Fruit fly (Drosophila melanogaster) whole organism, embryonic: Measurements from ENCODE around the gene CG7120.

Experiments used
- Asciz ChIP-seq: fragments of 200-800 bp; sonication (Bioruptor generic); optimal IDR thresholded peaks from 2 replicates; lab custom pipeline; 2017; ENCODE audit warnings: missing biosample characterization, mild to moderate bottlenecking, missing genetic modification characterization, missing genetic modification reagents
- Atf-2 ChIP-seq: fragments of 200-800 bp; sonication (Bioruptor generic); optimal IDR thresholded peaks from 2 replicates; lab custom pipeline; 2016; ENCODE audit warnings: missing biosample characterization, missing genetic modification characterization
- B-H2 ChIP-seq: fragments of 200-800 bp; sonication (Bioruptor generic); optimal IDR thresholded peaks from 2 replicates; lab custom pipeline; 2018; ENCODE audit warnings: missing biosample characterization, mild to moderate bottlenecking, missing genetic modification characterization
- CG10462 ChIP-seq: fragments of 200-800 bp; sonication (Bioruptor generic); optimal IDR thresholded peaks from 2 replicates; lab custom pipeline; 2016; ENCODE audit warnings: missing biosample characterization, missing genetic modification characterization
- CG10654 ChIP-seq: fragments of 200-800 bp; sonication (Bioruptor generic); optimal IDR thresholded peaks from 2 replicates; lab custom pipeline; 2016; ENCODE audit warnings: missing biosample characterization, missing genetic modification characterization
- CG12104 ChIP-seq: fragments of 200-800 bp; sonication (Bioruptor generic); optimal IDR thresholded peaks from 3 replicates; lab custom pipeline; 2016; ENCODE audit warnings: missing biosample characterization, missing genetic modification characterization
- CG13296 ChIP-seq: fragments of 200-800 bp; sonication (Bioruptor generic); optimal IDR thresholded peaks from 3 replicates; lab custom pipeline; 2018; ENCODE audit warnings: missing biosample characterization, mild to moderate bottlenecking, missing genetic modification characterization
- CG14050 ChIP-seq: fragments of 200-800 bp; sonication (Bioruptor generic); IDR thresholded peaks from 3 replicates; pipeline ENCODE4 v1.3.6; 2022; ENCODE audit warnings: missing biosample characterization, missing genetic modification characterization
- CG14667 ChIP-seq: fragments of 200-800 bp; sonication (Bioruptor generic); IDR thresholded peaks from 2 replicates; pipeline ENCODE4 v1.3.6; 2022; ENCODE audit warnings: missing biosample characterization, missing genetic modification characterization
- CG14710 ChIP-seq: fragments of 200-800 bp; sonication (Bioruptor generic); optimal IDR thresholded peaks from 3 replicates; lab custom pipeline; 2019; ENCODE audit warnings: missing biosample characterization, mild to moderate bottlenecking, missing genetic modification characterization, moderate library complexity
- CG14965 ChIP-seq: fragments of 200-800 bp; sonication (Bioruptor generic); optimal IDR thresholded peaks from 2 replicates; lab custom pipeline; 2016; ENCODE audit warnings: missing biosample characterization, missing genetic modification characterization, borderline replicate concordance
- CG1529 ChIP-seq: fragments of 200-800 bp; sonication (Bioruptor generic); optimal IDR thresholded peaks from 3 replicates; lab custom pipeline; 2018; ENCODE audit warnings: missing biosample characterization, missing genetic modification characterization
- CG15514 ChIP-seq: fragments of 200-800 bp; sonication (Bioruptor generic); optimal IDR thresholded peaks from 3 replicates; lab custom pipeline; 2017; ENCODE audit warnings: missing biosample characterization, missing genetic modification characterization, mild to moderate bottlenecking, moderate library complexity, missing genetic modification reagents
- CG16813 ChIP-seq: fragments of 200-800 bp; sonication (Bioruptor generic); IDR thresholded peaks from 3 replicates; pipeline ENCODE4 v1.3.6; 2022; ENCODE audit warnings: missing biosample characterization, missing genetic modification characterization; ENCODE audit not compliant: partially characterized antibody
- CG17186 ChIP-seq: fragments of 200-800 bp; sonication (Bioruptor generic); optimal IDR thresholded peaks from 3 replicates; lab custom pipeline; 2017; ENCODE audit warnings: missing biosample characterization, missing genetic modification reagents, missing genetic modification characterization
- CG17568 ChIP-seq: fragments of 200-800 bp; sonication (Bioruptor generic); optimal IDR thresholded peaks from 2 replicates; lab custom pipeline; 2018; ENCODE audit warnings: missing biosample characterization, mild to moderate bottlenecking, missing genetic modification characterization, moderate library complexity
- CG2129 ChIP-seq: fragments of 200-800 bp; sonication (Bioruptor generic); IDR thresholded peaks from 2 replicates; pipeline ENCODE4 v1.3.6; 2022; ENCODE audit warnings: missing biosample characterization, missing genetic modification characterization; ENCODE audit not compliant: partially characterized antibody
- CG33557 ChIP-seq: fragments of 200-800 bp; sonication (Bioruptor generic); optimal IDR thresholded peaks from 2 replicates; lab custom pipeline; 2019; ENCODE audit warnings: missing biosample characterization, mild to moderate bottlenecking, missing genetic modification characterization, moderate library complexity
- CG4360 ChIP-seq: fragments of 200-800 bp; sonication (Bioruptor generic); IDR thresholded peaks from 2 replicates; pipeline ENCODE4 v1.3.6; 2022; ENCODE audit warnings: missing biosample characterization, missing genetic modification characterization
- CG4404 ChIP-seq: fragments of 200-800 bp; sonication (Bioruptor generic); IDR thresholded peaks from 2 replicates; pipeline ENCODE4 v1.3.6; 2022; ENCODE audit warnings: missing biosample characterization, missing genetic modification characterization
- CG6254 ChIP-seq: fragments of 200-800 bp; sonication (Bioruptor generic); optimal IDR thresholded peaks from 3 replicates; lab custom pipeline; 2017; ENCODE audit warnings: mild to moderate bottlenecking, missing biosample characterization, missing genetic modification reagents, missing genetic modification characterization
- CG8089 ChIP-seq: fragments of 200-800 bp; sonication (Bioruptor generic); optimal IDR thresholded peaks from 3 replicates; lab custom pipeline; 2016; ENCODE audit warnings: missing biosample characterization, missing genetic modification characterization
- CG8290 ChIP-seq, 3 experiments: fragments of 200-800 bp; sonication (Bioruptor generic); optimal IDR thresholded peaks; 2 replicates each; lab custom pipeline; 2016 to 2019; ENCODE audit warnings: missing biosample characterization in 3 of 3, missing genetic modification characterization in 3 of 3, mild to moderate bottlenecking in 2 of 3, moderate library complexity in 1 of 3
- CG8924 ChIP-seq: fragments of 200-800 bp; optimal IDR thresholded peaks from 3 replicates; lab custom pipeline; 2019; ENCODE audit warnings: missing biosample characterization, mild to moderate bottlenecking, missing genetic modification characterization, moderate library complexity
- CoRest ChIP-seq: fragments of 200-800 bp; sonication (Bioruptor generic); optimal IDR thresholded peaks from 3 replicates; lab custom pipeline; 2018; ENCODE audit warnings: missing biosample characterization, mild to moderate bottlenecking, missing genetic modification characterization, moderate library complexity
- Dbx ChIP-seq: fragments of 200-800 bp; sonication (Bioruptor generic); IDR thresholded peaks from 3 replicates; pipeline ENCODE4 v1.3.6; 2022; ENCODE audit warnings: missing biosample characterization, missing genetic modification characterization
- Dll ChIP-seq: fragments of 200-800 bp; sonication (Bioruptor generic); IDR thresholded peaks from 4 replicates; pipeline ENCODE4 v1.3.6; 2022; ENCODE audit warnings: missing biosample characterization, missing genetic modification characterization; ENCODE audit not compliant: partially characterized antibody
- Lhr ChIP-seq: fragments of 200-800 bp; sonication (Bioruptor generic); optimal IDR thresholded peaks from 3 replicates; lab custom pipeline; 2017; ENCODE audit warnings: mild to moderate bottlenecking, missing biosample characterization, missing genetic modification reagents, missing genetic modification characterization
- MTF-1 ChIP-seq: fragments of 200-800 bp; sonication (Bioruptor generic); optimal IDR thresholded peaks from 2 replicates; lab custom pipeline; 2018; ENCODE audit warnings: missing biosample characterization, mild to moderate bottlenecking, missing genetic modification characterization, borderline replicate concordance
- Nf-YB ChIP-seq: fragments of 200-800 bp; sonication (Bioruptor generic); optimal IDR thresholded peaks from 3 replicates; lab custom pipeline; 2019; ENCODE audit warnings: missing biosample characterization, mild to moderate bottlenecking, missing genetic modification characterization, moderate library complexity
- Oaz ChIP-seq: fragments of 200-800 bp; sonication (Bioruptor generic); IDR thresholded peaks from 2 replicates; pipeline ENCODE4 v1.3.6; 2022; ENCODE audit warnings: missing biosample characterization, missing genetic modification characterization
- PHDP ChIP-seq: fragments of 200-800 bp; sonication (Bioruptor generic); optimal IDR thresholded peaks from 3 replicates; lab custom pipeline; 2018; ENCODE audit warnings: missing biosample characterization, mild to moderate bottlenecking, missing genetic modification characterization, moderate library complexity
- amos ChIP-seq: fragments of 200-800 bp; sonication (Bioruptor generic); IDR thresholded peaks from 2 replicates; pipeline ENCODE4 v1.3.6; 2022; ENCODE audit warnings: missing biosample characterization, missing genetic modification characterization; ENCODE audit not compliant: partially characterized antibody
- cas ChIP-seq: fragments of 200-800 bp; sonication (Bioruptor generic); IDR thresholded peaks from 2 replicates; pipeline ENCODE4 v1.3.6; 2022; ENCODE audit warnings: missing biosample characterization, missing genetic modification characterization
- dan ChIP-seq: fragments of 200-800 bp; sonication (Bioruptor generic); IDR thresholded peaks from 2 replicates; pipeline ENCODE4 v1.3.6; 2022; ENCODE audit warnings: missing biosample characterization, missing genetic modification characterization
- dysf ChIP-seq: fragments of 200-800 bp; sonication (Bioruptor generic); IDR thresholded peaks from 3 replicates; pipeline ENCODE4 v1.3.6; 2022; ENCODE audit warnings: missing biosample characterization, missing genetic modification characterization
- ewg ChIP-seq: fragments of 200-800 bp; sonication (Bioruptor generic); optimal IDR thresholded peaks from 3 replicates; lab custom pipeline; 2017; ENCODE audit warnings: mild to moderate bottlenecking, missing biosample characterization, missing genetic modification reagents, missing genetic modification characterization
- ftz-f1 ChIP-seq: fragments of 200-800 bp; sonication (Bioruptor generic); optimal IDR thresholded peaks from 2 replicates; lab custom pipeline; 2016; ENCODE audit warnings: missing biosample characterization, missing genetic modification characterization
- gro ChIP-seq: fragments of 200-800 bp; sonication (Bioruptor generic); optimal IDR thresholded peaks from 2 replicates; lab custom pipeline; 2016; ENCODE audit warnings: missing biosample characterization, missing genetic modification characterization
- inv ChIP-seq: fragments of 200-800 bp; sonication (Bioruptor generic); IDR thresholded peaks from 2 replicates; pipeline ENCODE4 v1.3.6; 2022; ENCODE audit warnings: missing biosample characterization, missing genetic modification characterization; ENCODE audit not compliant: partially characterized antibody
- jumu ChIP-seq: fragments of 200-800 bp; sonication (Bioruptor generic); optimal IDR thresholded peaks from 3 replicates; lab custom pipeline; 2016; ENCODE audit warnings: missing biosample characterization, missing genetic modification characterization
- lmd ChIP-seq: fragments of 200-800 bp; sonication (Bioruptor generic); IDR thresholded peaks from 2 replicates; pipeline ENCODE4 v1.3.6; 2022; ENCODE audit warnings: missing biosample characterization, missing genetic modification characterization
- mirr ChIP-seq: fragments of 200-800 bp; sonication (Bioruptor generic); optimal IDR thresholded peaks from 3 replicates; lab custom pipeline; 2018; ENCODE audit warnings: missing biosample characterization, mild to moderate bottlenecking, missing genetic modification characterization
- odd ChIP-seq: fragments of 200-800 bp; sonication (Bioruptor generic); optimal IDR thresholded peaks from 2 replicates; lab custom pipeline; 2017; ENCODE audit warnings: missing biosample characterization, mild to moderate bottlenecking, missing genetic modification characterization
- onecut ChIP-seq: fragments of 200-800 bp; sonication (Bioruptor generic); IDR thresholded peaks from 2 replicates; pipeline ENCODE4 v1.3.6; 2022; ENCODE audit warnings: missing biosample characterization, missing genetic modification characterization
- pros ChIP-seq: fragments of 200-800 bp; sonication (Bioruptor generic); optimal IDR thresholded peaks from 3 replicates; lab custom pipeline; 2019; ENCODE audit warnings: missing biosample characterization, mild to moderate bottlenecking, missing genetic modification characterization, moderate library complexity
- salm ChIP-seq: fragments of 200-800 bp; sonication (Bioruptor generic); optimal IDR thresholded peaks from 2 replicates; lab custom pipeline; 2018; ENCODE audit warnings: missing biosample characterization, mild to moderate bottlenecking, missing genetic modification characterization
- sug ChIP-seq: fragments of 200-800 bp; optimal IDR thresholded peaks from 2 replicates; lab custom pipeline; 2019; ENCODE audit warnings: missing biosample characterization, mild to moderate bottlenecking, missing genetic modification characterization, moderate library complexity
- wor ChIP-seq: fragments of 200-800 bp; sonication (Bioruptor generic); IDR thresholded peaks from 2 replicates; pipeline ENCODE4 v1.3.6; 2022; ENCODE audit warnings: missing biosample characterization, missing genetic modification characterization

Gene CG7120

DNA sequence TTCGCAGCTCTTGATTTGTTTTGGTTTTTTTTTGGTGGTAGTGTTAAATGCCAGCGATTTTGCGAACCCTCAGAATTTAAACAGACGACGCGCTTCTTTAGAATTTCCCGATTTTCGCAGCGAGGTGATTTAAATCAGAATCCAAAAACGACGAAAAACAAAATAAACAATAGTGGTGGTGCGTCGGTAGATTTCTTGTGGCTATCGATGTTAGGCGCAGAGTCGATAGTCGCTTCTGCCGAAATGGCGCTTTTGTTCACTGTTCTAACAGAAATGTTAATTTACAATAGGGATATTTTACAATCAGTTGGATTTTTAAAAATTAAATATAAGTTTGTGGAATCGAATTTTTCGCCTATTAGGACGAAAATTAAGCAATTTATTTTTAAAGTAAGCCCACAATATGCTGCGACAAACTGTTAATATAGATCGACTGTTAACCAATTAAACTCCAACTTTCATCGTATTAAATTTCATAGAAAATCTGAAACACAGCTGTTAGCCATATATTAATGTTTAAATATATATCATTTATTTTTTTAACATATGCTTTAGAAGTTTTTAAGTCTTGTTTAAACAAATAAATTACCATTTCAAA, 53.5 kb downstream of the CG7120 start, which contains the start of gene CG6983 (continued):
- peak; percentile 8 for TF ChIP-seq ewg (GFP tag; lab: Kevin White, UChicago)
- TF ChIP-seq sug (tag; lab: Kevin White, UChicago), result peak; percentile 16
- TF ChIP-seq CG12104, result no peak
- no peak for TF ChIP-seq Asciz (GFP tag; lab: Kevin White, UChicago)
- TF ChIP-seq dysf (GFP tag; lab: Robert Waterston, UW), result no peak
- no peak for TF ChIP-seq gro (GFP tag; lab: Kevin White, UChicago)
- TF ChIP-seq MTF-1, result no peak
- no peak for TF ChIP-seq CG6254 (GFP tag; lab: Kevin White, UChicago)
- TF ChIP-seq CG17186 (GFP tag; lab: Kevin White, UChicago), result peak; percentile 60
- no peak for TF ChIP-seq mirr
- no peak for TF ChIP-seq CG4360 (GFP tag; lab: Robert Waterston, UW)
- TF ChIP-seq CG14050 (GFP tag; lab: Robert Waterston, UW), result no peak
- TF ChIP-seq CG13296 (GFP tag; lab: Kevin White, UChicago), result peak; percentile 15
- TF ChIP-seq CG10654 (GFP tag; lab: Kevin White, UChicago), result no peak
- no peak for TF ChIP-seq CG14710
- TF ChIP-seq CG8089 (GFP tag; lab: Kevin White, UChicago), result no peak
- TF ChIP-seq onecut, result no peak
- TF ChIP-seq odd (GFP tag; lab: Kevin White, UChicago), result no peak
- peak; percentile 75; the same call in 2 of the 3 replicates for TF ChIP-seq CG16813 (GFP tag; lab: Robert Waterston, UW)
- peak; percentile 79 for TF ChIP-seq Dll (GFP tag; lab: Robert Waterston, UW)
- TF ChIP-seq pros (GFP tag; lab: Kevin White, UChicago), result no peak
- TF ChIP-seq CG10462 (GFP tag; lab: Kevin White, UChicago), result no peak
- no peak for TF ChIP-seq Oaz (GFP tag; lab: Robert Waterston, UW)
- peak; percentile 76 for TF ChIP-seq inv (GFP tag; lab: Robert Waterston, UW)
- TF ChIP-seq CG1529, result no peak
- TF ChIP-seq jumu (GFP tag; lab: Kevin White, UChicago), result no peak
- TF ChIP-seq Dbx (GFP tag; lab: Robert Waterston, UW), result no peak
- TF ChIP-seq CoRest (tag; lab: Kevin White, UChicago), result no peak
- no peak for TF ChIP-seq lmd (GFP tag; lab: Robert Waterston, UW)
- peak; percentile 9; the same call in 1 of the 2 replicates for TF ChIP-seq cas (GFP tag; lab: Robert Waterston, UW)
- no peak for TF ChIP-seq salm (tag; lab: Kevin White, UChicago)
- TF ChIP-seq ftz-f1, result no peak
- peak; percentile 1 for TF ChIP-seq CG8924 (tag; lab: Kevin White, UChicago)
- TF ChIP-seq CG15514 (GFP tag; lab: Kevin White, UChicago), result peak; percentile 3
- no peak for TF ChIP-seq wor (GFP tag; lab: Robert Waterston, UW)
- TF ChIP-seq PHDP (tag; lab: Kevin White, UChicago), result no peak
- TF ChIP-seq CG4404 (GFP tag; lab: Robert Waterston, UW), result no peak
- TF ChIP-seq CG14667, result no peak
- peak; percentile 35 for TF ChIP-seq B-H2 (GFP tag; lab: Kevin White, UChicago)
- no peak for TF ChIP-seq dan (GFP tag; lab: Robert Waterston, UW)
- peak; percentile 20 for TF ChIP-seq CG17568 (GFP tag; lab: Kevin White, UChicago)
- no peak for TF ChIP-seq Atf-2 (GFP tag; lab: Kevin White, UChicago)
- TF ChIP-seq CG33557 (GFP tag; lab: Kevin White, UChicago), result no peak
- no peak for TF ChIP-seq Nf-YB (GFP tag; lab: Kevin White, UChicago)
- TF ChIP-seq amos (GFP tag; lab: Robert Waterston, UW), result peak; percentile 92; the same call in 1 of the 2 replicates
- peak; percentile 20 for TF ChIP-seq Lhr (GFP tag; lab: Kevin White, UChicago)
- peak; percentile 30; the same call in 1 of the 2 replicates for TF ChIP-seq CG2129
- no peak for TF ChIP-seq CG8290 (GFP tag; optimal IDR thresholded peaks at IDR 0.05; lab: Kevin White, UChicago)
- TF ChIP-seq CG8290 (tag; optimal IDR thresholded peaks at IDR 0.05; lab: Kevin White, UChicago), result peak in 1 of 2 experiments; percentile 6
- no peak for TF ChIP-seq CG14965
